Fruit fly (Drosophila melanogaster): ENCODE results near the gene CG34348.

DNA sequence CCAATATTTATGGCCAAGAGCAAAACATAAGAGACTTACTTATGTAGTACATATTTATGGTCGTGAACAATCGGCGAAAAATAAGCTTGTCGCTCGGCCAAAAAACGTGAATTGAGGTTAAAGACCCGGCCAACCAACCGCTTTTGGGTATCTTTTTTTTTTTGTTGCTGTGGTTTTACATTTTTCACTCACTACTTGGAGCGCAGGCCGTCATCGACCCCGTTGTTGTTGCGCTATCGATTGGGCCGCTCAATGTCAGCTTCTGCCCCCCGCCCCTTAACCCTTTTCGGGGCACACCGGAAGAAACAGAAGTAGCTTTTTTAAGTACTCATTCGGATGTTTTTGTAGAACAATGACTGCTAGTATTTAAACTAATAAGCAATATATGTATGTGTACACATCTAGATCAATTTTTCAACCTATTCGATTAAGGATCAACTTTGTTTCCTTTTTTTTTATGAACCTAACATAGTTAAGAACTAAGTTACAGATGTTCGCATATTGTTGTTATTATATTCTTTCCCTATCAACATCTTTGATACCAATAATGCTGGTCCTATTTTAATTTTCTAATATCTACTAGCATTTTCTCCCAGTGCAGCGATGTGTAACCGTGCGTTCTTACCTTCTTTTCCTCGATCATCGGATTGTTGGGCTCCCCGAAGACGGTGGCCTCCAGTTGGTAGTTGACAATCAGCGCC is 1.5 kb upstream of the CG34348 start:
- TF ChIP-seq CG7045 (GFP tag; optimal IDR thresholded peaks at IDR 0.05) (peak; percentile 20), Hr96 (GFP tag; optimal IDR thresholded peaks at IDR 0.05) (no peak), bab1 (GFP tag; optimal IDR thresholded peaks at IDR 0.05) (peak; percentile 22), CG5204 (GFP tag; optimal IDR thresholded peaks at IDR 0.05) (no peak)

All from whole organism, adult.